Worm (Caenorhabditis elegans): Measurements from ENCODE around the gene mrps-34.

ce11 chrIII:4578385-4578903, 36.2 kb upstream of the mrps-34 start, which contains the start of the genes sel-5 and wdr-48:
- TF ChIP-seq skn-1 (tag; optimal IDR thresholded peaks at IDR 0.05) (peak; percentile 55), Y116A8C.19 (tag; optimal IDR thresholded peaks at IDR 0.05; ENCODE audit: borderline replicate concordance) (no peak), ztf-4 (tag; optimal IDR thresholded peaks at IDR 0.05) (no peak), mep-1 (tag; optimal IDR thresholded peaks at IDR 0.05) (peak; percentile 37), snpc-4 (tag; optimal IDR thresholded peaks at IDR 0.05) (no peak), pax-3 (tag; optimal IDR thresholded peaks at IDR 0.05) (no peak), nhr-11 (tag; optimal IDR thresholded peaks at IDR 0.05) (no peak), pag-3 (tag; optimal IDR thresholded peaks at IDR 0.05; ENCODE audit: borderline replicate concordance, insufficient read depth) (no peak), grh-1 (GFP tag; IDR thresholded peaks at IDR 0.05) (no peak), fkh-10 (GFP tag; optimal IDR thresholded peaks at IDR 0.05) (no peak), fkh-4 (tag; optimal IDR thresholded peaks at IDR 0.05; ENCODE audit: borderline replicate concordance) (no peak), nhr-77 (tag; optimal IDR thresholded peaks at IDR 0.05) (no peak), elt-3 (tag; optimal IDR thresholded peaks at IDR 0.05) (peak in 1 of 6 experiments; percentile 23)

Measured in whole organism, L1 larva.